Worm (Caenorhabditis elegans) whole organism, L4/young adult: ENCODE results near the gene daf-19.

Source experiments
- W03F9.2 ChIP-seq: fragments of 150-350 bp; optimal IDR thresholded peaks from 2 replicates; lab custom pipeline; 2014; ENCODE audit warnings: missing biosample characterization, missing genetic modification characterization
- dao-5 ChIP-seq: sonication (generic microtip); optimal IDR thresholded peaks from 2 replicates; lab custom pipeline; 2016; ENCODE audit warnings: missing genotype, missing genetic modification characterization, moderate library complexity, missing compliant biosample characterization

DNA sequence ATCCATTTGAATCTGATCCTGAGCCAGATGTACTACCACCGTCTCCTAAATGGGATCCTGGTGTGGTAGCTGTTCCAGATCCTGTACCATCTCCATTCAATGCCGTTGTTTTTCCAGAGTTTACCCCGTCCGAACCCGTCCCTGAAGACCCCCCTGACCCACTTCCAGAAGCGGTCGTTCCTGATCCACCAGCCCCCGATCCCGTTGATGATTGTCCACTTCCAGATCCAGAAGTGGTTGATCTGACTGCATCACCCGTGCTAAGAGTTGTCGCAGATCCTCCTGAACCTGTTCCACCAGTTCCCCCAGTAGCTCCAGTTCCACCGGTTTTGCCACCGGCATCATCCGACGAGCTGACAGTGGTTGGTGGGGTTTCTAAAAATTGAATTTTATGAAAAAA, 52.5 kb downstream of the daf-19 start:
- no peak for TF ChIP-seq dao-5 (tag; lab: Kevin White, UChicago)
- TF ChIP-seq W03F9.2 (tag; lab: Kevin White, UChicago) = no peak
